Fruit fly (Drosophila melanogaster): ENCODE results near the gene CG15731.
A peak's percentile ranks its signal among the peaks of the same experiment; 100 is the strongest.

The CG15731 gene

DNA sequence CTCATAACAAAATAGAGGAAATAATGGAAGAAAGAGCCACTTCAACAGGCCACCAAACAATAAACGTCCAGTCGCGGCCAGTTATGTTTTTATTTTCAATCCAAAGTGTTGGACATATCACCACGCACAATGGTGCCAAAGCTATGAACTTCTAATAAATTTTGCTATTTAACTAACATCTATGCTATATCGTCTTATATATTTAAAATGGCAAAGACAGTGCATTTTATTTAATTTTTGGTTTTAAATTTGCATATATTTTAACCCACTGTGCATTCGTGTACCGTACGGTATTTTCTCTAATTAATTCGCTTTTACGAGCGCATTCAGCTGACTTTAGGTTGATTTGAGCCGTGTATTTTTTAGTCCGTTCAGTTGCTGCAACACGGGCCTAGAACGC is 3.2 kb downstream of the CG15731 start, which contains the start of gene CG15927 (continued):
- TF ChIP-seq CG6175 (GFP tag; IDR thresholded peaks at IDR 0.05) (no peak), CoRest (tag; optimal IDR thresholded peaks at IDR 0.05) (peak; percentile 37), CG1792 (GFP tag; optimal IDR thresholded peaks at IDR 0.05) (no peak), luna (GFP tag; optimal IDR thresholded peaks at IDR 0.05) (no peak), CG16779 (GFP tag; IDR thresholded peaks at IDR 0.05) (no peak), GATAe (GFP tag; conservative IDR thresholded peaks at IDR 0.05) (no peak), lbe (GFP tag; optimal IDR thresholded peaks at IDR 0.05) (no peak), CG31365 (tag; optimal IDR thresholded peaks at IDR 0.05) (no peak), CG12155 (GFP tag; optimal IDR thresholded peaks at IDR 0.05) (no peak), klu (GFP tag; IDR thresholded peaks at IDR 0.05) (no peak), CG5245 (GFP tag; optimal IDR thresholded peaks at IDR 0.05) (peak; percentile 22), da (GFP tag; optimal IDR thresholded peaks at IDR 0.05) (no peak), CG12299 (tag; optimal IDR thresholded peaks at IDR 0.05) (no peak), peb (GFP tag; IDR thresholded peaks at IDR 0.05) (no peak), CG33213 (GFP tag; optimal IDR thresholded peaks at IDR 0.05) (peak; percentile 6), Myb (GFP tag; optimal IDR thresholded peaks at IDR 0.05) (no peak), CG6689 (GFP tag; IDR thresholded peaks at IDR 0.05) (no peak), Bteb2 (GFP tag; optimal IDR thresholded peaks at IDR 0.05) (no peak), CG6854 (GFP tag; optimal IDR thresholded peaks at IDR 0.05) (no peak), ftz-f1 (GFP tag; optimal IDR thresholded peaks at IDR 0.05) (no peak), dmrt99B (tag; optimal IDR thresholded peaks at IDR 0.05) (peak; percentile 80), knrl (GFP tag; IDR thresholded peaks at IDR 0.05; ENCODE audit: partially characterized antibody) (no peak), Max (GFP tag; optimal IDR thresholded peaks at IDR 0.05) (peak; percentile 4), bigmax (GFP tag; optimal IDR thresholded peaks at IDR 0.05) (no peak), CG7271 (tag; optimal IDR thresholded peaks at IDR 0.05) (no peak), CG4854 (GFP tag; optimal IDR thresholded peaks at IDR 0.05) (no peak), ap (GFP tag; IDR thresholded peaks at IDR 0.05) (peak; percentile 26; the same call in 1 of the 2 replicates), YL-1 (GFP tag; optimal IDR thresholded peaks at IDR 0.05) (no peak), mld (GFP tag; IDR thresholded peaks at IDR 0.05; ENCODE audit: partially characterized antibody) (no peak), CG2889 (GFP tag; IDR thresholded peaks at IDR 0.05) (no peak; the same call in 2 of the 3 replicates), CG8359 (GFP tag; optimal IDR thresholded peaks at IDR 0.05; ENCODE audit: borderline replicate concordance) (peak; percentile 46), CG12659 (GFP tag; optimal IDR thresholded peaks at IDR 0.05) (peak; percentile 4), CrebB (tag; optimal IDR thresholded peaks at IDR 0.05) (no peak), Oli (tag; optimal IDR thresholded peaks at IDR 0.05) (peak; percentile 61), prd (optimal IDR thresholded peaks at IDR 0.05) (no peak), prd (GFP tag; IDR thresholded peaks at IDR 0.05) (no peak), Lpt (GFP tag; optimal IDR thresholded peaks at IDR 0.05) (no peak), CG14710 (tag; optimal IDR thresholded peaks at IDR 0.05) (peak; percentile 29), CG18764 (GFP tag; optimal IDR thresholded peaks at IDR 0.05) (peak; percentile 2), h (optimal IDR thresholded peaks at IDR 0.05) (no peak), HLH4C (GFP tag; IDR thresholded peaks at IDR 0.05; ENCODE audit: partially characterized antibody) (no peak), mirr (GFP tag; optimal IDR thresholded peaks at IDR 0.05) (no peak), lilli (GFP tag; optimal IDR thresholded peaks at IDR 0.05) (peak; percentile 66), CG17612 (GFP tag; IDR thresholded peaks at IDR 0.05) (no peak), ac (GFP tag; optimal IDR thresholded peaks at IDR 0.05) (no peak), nau (GFP tag; optimal IDR thresholded peaks at IDR 0.05) (peak; percentile 11), pzg (GFP tag; optimal IDR thresholded peaks at IDR 0.05) (no peak), corto (GFP tag; optimal IDR thresholded peaks at IDR 0.05) (no peak), jing (GFP tag; optimal IDR thresholded peaks at IDR 0.05) (no peak), ssp (GFP tag; IDR thresholded peaks at IDR 0.05) (no peak), pum (GFP tag; optimal IDR thresholded peaks at IDR 0.05) (no peak), CG4360 (GFP tag; IDR thresholded peaks at IDR 0.05) (no peak)
